Worm (Caenorhabditis elegans) whole organism, young adult: ENCODE results near the gene twk-24.
A peak's percentile ranks its signal among the peaks of the same experiment; 100 is the strongest.

Experiments
- B0019.2 ChIP-seq: fragments of 200-800 bp; sonication (Bioruptor generic); conservative IDR thresholded peaks from 2 replicates; pipeline ENCODE4 v1.3.6; 2022; ENCODE audit warnings: missing genetic modification reagents, missing genetic modification characterization, missing compliant biosample characterization
- C06A6.2 ChIP-seq: fragments of 200-800 bp; sonication (Bioruptor generic); conservative IDR thresholded peaks from 2 replicates; pipeline ENCODE4 v1.3.6; 2022; ENCODE audit warnings: missing genetic modification characterization, missing compliant biosample characterization
- F10E7.11 ChIP-seq: sonication (generic microtip); optimal IDR thresholded peaks from 2 replicates; lab custom pipeline; 2017; ENCODE audit warnings: mild to moderate bottlenecking, missing genetic modification characterization, moderate library complexity, missing compliant biosample characterization
- F37B4.10 ChIP-seq: fragments of 200-800 bp; sonication (Bioruptor generic); IDR thresholded peaks from 2 replicates; pipeline ENCODE4 v1.3.6; 2022; ENCODE audit warnings: missing genetic modification characterization, missing compliant biosample characterization
- K12H6.12 ChIP-seq: fragments of 200-800 bp; sonication (Bioruptor generic); optimal IDR thresholded peaks from 2 replicates; lab custom pipeline; 2018; ENCODE audit warnings: mild to moderate bottlenecking, missing genetic modification characterization, missing compliant biosample characterization
- T07F8.4 ChIP-seq: sonication (generic microtip); optimal IDR thresholded peaks from 2 replicates; lab custom pipeline; 2016; ENCODE audit warnings: mild to moderate bottlenecking, missing genetic modification characterization, moderate library complexity, missing compliant biosample characterization
- Y67H2A.10 ChIP-seq: fragments of 200-800 bp; sonication (Bioruptor generic); conservative IDR thresholded peaks from 2 replicates; pipeline ENCODE4 v1.3.6; 2022; ENCODE audit warnings: missing genetic modification reagents, missing genetic modification characterization, missing compliant biosample characterization
- Y79H2A.3 ChIP-seq: fragments of 200-800 bp; sonication (Bioruptor generic); conservative IDR thresholded peaks from 2 replicates; pipeline ENCODE4 v1.3.6; 2022; ENCODE audit warnings: missing genetic modification reagents, missing genetic modification characterization, missing compliant biosample characterization
- Y95B8A.8 ChIP-seq: fragments of 200-800 bp; sonication (Bioruptor generic); IDR thresholded peaks from 2 replicates; pipeline ENCODE4 v1.3.6; 2022; ENCODE audit warnings: missing genetic modification reagents, missing genetic modification characterization, missing compliant biosample characterization
- atf-7 ChIP-seq: sonication (generic microtip); optimal IDR thresholded peaks from 2 replicates; lab custom pipeline; 2017; ENCODE audit warnings: mild to moderate bottlenecking, missing genetic modification characterization, missing compliant biosample characterization
- attf-3 ChIP-seq: fragments of 200-800 bp; sonication (Bioruptor generic); conservative IDR thresholded peaks from 2 replicates; pipeline ENCODE4 v1.3.6; 2022; ENCODE audit warnings: missing genetic modification reagents, missing genetic modification characterization, missing compliant biosample characterization
- ccch-3 ChIP-seq: fragments of 200-800 bp; sonication (Bioruptor generic); optimal IDR thresholded peaks from 2 replicates; lab custom pipeline; 2018; ENCODE audit warnings: mild to moderate bottlenecking, missing genetic modification characterization, missing compliant biosample characterization
- cebp-2 ChIP-seq: fragments of 200-800 bp; sonication (Bioruptor generic); IDR thresholded peaks from 2 replicates; pipeline ENCODE4 v1.3.6; 2022; ENCODE audit warnings: missing genetic modification characterization, missing compliant biosample characterization
- ceh-91 ChIP-seq: fragments of 200-800 bp; sonication (Bioruptor generic); IDR thresholded peaks from 2 replicates; pipeline ENCODE4 v1.3.6; 2022; ENCODE audit warnings: missing genetic modification reagents, missing genetic modification characterization, missing compliant biosample characterization
- chd-7 ChIP-seq: sonication (generic microtip); optimal IDR thresholded peaks from 2 replicates; lab custom pipeline; 2016; ENCODE audit warnings: mild to moderate bottlenecking, missing genetic modification characterization, moderate library complexity, missing compliant biosample characterization
- dpl-1 ChIP-seq: fragments of 150-350 bp; optimal IDR thresholded peaks from 2 replicates; lab custom pipeline; 2014; ENCODE audit warnings: missing biosample characterization, missing genetic modification reagents, missing genetic modification characterization
- efl-1 ChIP-seq: fragments of 150-350 bp; optimal IDR thresholded peaks from 2 replicates; lab custom pipeline; 2014; ENCODE audit warnings: missing biosample characterization, missing genetic modification reagents, missing genetic modification characterization
- egl-44 ChIP-seq: fragments of 200-800 bp; sonication (Bioruptor generic); IDR thresholded peaks from 2 replicates; pipeline ENCODE4 v1.3.6; 2022; ENCODE audit warnings: missing genetic modification reagents, missing genetic modification characterization, missing compliant biosample characterization
- fkh-3 ChIP-seq: sonication (generic microtip); optimal IDR thresholded peaks from 2 replicates; lab custom pipeline; 2016; ENCODE audit warnings: mild to moderate bottlenecking, missing genetic modification characterization, missing compliant biosample characterization
- hlh-12 ChIP-seq: sonication (generic microtip); optimal IDR thresholded peaks from 2 replicates; lab custom pipeline; 2016; ENCODE audit warnings: missing genetic modification characterization, missing compliant biosample characterization
- hmg-20 ChIP-seq: fragments of 200-800 bp; sonication (Bioruptor generic); IDR thresholded peaks from 2 replicates; pipeline ENCODE4 v1.3.6; 2022; ENCODE audit warnings: missing genetic modification reagents, missing genetic modification characterization, missing compliant biosample characterization
- hrde-1 ChIP-seq: sonication (generic microtip); optimal IDR thresholded peaks from 2 replicates; lab custom pipeline; 2016; ENCODE audit warnings: missing genetic modification characterization, mild to moderate bottlenecking, missing compliant biosample characterization, moderate library complexity, missing genotype, missing genetic modification reagents, borderline replicate concordance
- hsf-1 ChIP-seq: fragments of 200-800 bp; sonication (Bioruptor generic); IDR thresholded peaks from 2 replicates; pipeline ENCODE4 v1.3.6; 2022; ENCODE audit warnings: missing genetic modification reagents, missing genetic modification characterization, missing compliant biosample characterization
- lin-35 ChIP-seq, 3 experiments: fragments of 150-350 bp in 2 of 3; sonication (generic microtip) in 1 of 3; optimal IDR thresholded peaks; 2 replicates each; lab custom pipeline; 2014 to 2018; ENCODE audit warnings: missing biosample characterization in 3 of 3, missing genetic modification characterization in 3 of 3, missing genetic modification reagents in 3 of 3
- madf-3 ChIP-seq: fragments of 200-800 bp; sonication (Bioruptor generic); IDR thresholded peaks from 2 replicates; pipeline ENCODE4 v1.3.6; 2022; ENCODE audit warnings: missing genetic modification reagents, missing genetic modification characterization, missing compliant biosample characterization
- madf-6 ChIP-seq: fragments of 200-800 bp; sonication (Bioruptor generic); IDR thresholded peaks from 2 replicates; pipeline ENCODE4 v1.3.6; 2022; ENCODE audit warnings: missing genetic modification reagents, missing genetic modification characterization, missing compliant biosample characterization
- mcd-1 ChIP-seq: fragments of 200-800 bp; sonication (Bioruptor generic); IDR thresholded peaks from 2 replicates; pipeline ENCODE4 v1.3.6; 2022; ENCODE audit warnings: missing genetic modification reagents, missing genetic modification characterization, missing compliant biosample characterization
- nfya-1 ChIP-seq: sonication (generic microtip); optimal IDR thresholded peaks from 2 replicates; lab custom pipeline; 2017; ENCODE audit warnings: antibody characterized with exemption, missing compliant biosample characterization, missing genetic modification characterization, borderline replicate concordance; ENCODE audit not compliant: insufficient read depth
- nfya-2 ChIP-seq: fragments of 200-800 bp; sonication (Bioruptor generic); IDR thresholded peaks from 2 replicates; pipeline ENCODE4 v1.3.6; 2022; ENCODE audit warnings: missing genetic modification reagents, missing genetic modification characterization, missing compliant biosample characterization
- nfyb-1 ChIP-seq: fragments of 200-800 bp; sonication (Bioruptor generic); IDR thresholded peaks from 2 replicates; pipeline ENCODE4 v1.3.6; 2022; ENCODE audit warnings: missing genetic modification reagents, missing genetic modification characterization, missing compliant biosample characterization
- nhr-179 ChIP-seq: sonication (generic microtip); optimal IDR thresholded peaks from 2 replicates; lab custom pipeline; 2016; ENCODE audit warnings: mild to moderate bottlenecking, missing genetic modification characterization, missing compliant biosample characterization
- pbrm-1 ChIP-seq: fragments of 200-800 bp; sonication (Bioruptor generic); IDR thresholded peaks from 2 replicates; pipeline ENCODE4 v1.3.6; 2022; ENCODE audit warnings: missing genetic modification reagents, missing genetic modification characterization, missing compliant biosample characterization
- rec-8 ChIP-seq, 2 experiments: sonication (generic microtip); optimal IDR thresholded peaks; 2 replicates each; lab custom pipeline; 2016; ENCODE audit warnings: mild to moderate bottlenecking in 2 of 2, missing genetic modification characterization in 2 of 2, missing genetic modification reagents in 2 of 2, missing genotype in 2 of 2, missing biosample characterization in 1 of 2, missing compliant biosample characterization in 1 of 2, moderate library complexity in 1 of 2
- snpc-1.3 ChIP-seq: sonication (generic microtip); optimal IDR thresholded peaks from 2 replicates; lab custom pipeline; 2017; ENCODE audit warnings: missing genetic modification characterization, mild to moderate bottlenecking, missing compliant biosample characterization, antibody characterized with exemption, moderate library complexity, missing genotype, missing genetic modification reagents; ENCODE audit not compliant: insufficient read depth
- snpc-3.4 ChIP-seq: sonication (generic microtip); optimal IDR thresholded peaks from 2 replicates; lab custom pipeline; 2017; ENCODE audit warnings: missing genetic modification characterization, mild to moderate bottlenecking, missing compliant biosample characterization, antibody characterized with exemption, moderate library complexity, missing genotype, missing genetic modification reagents
- tbp1 ChIP-seq: fragments of 200-800 bp; sonication (Bioruptor generic); optimal IDR thresholded peaks from 2 replicates; lab custom pipeline; 2018; ENCODE audit warnings: mild to moderate bottlenecking, missing genetic modification characterization, missing compliant biosample characterization
- tlf-1 ChIP-seq: fragments of 200-800 bp; sonication (Bioruptor generic); optimal IDR thresholded peaks from 2 replicates; lab custom pipeline; 2018; ENCODE audit warnings: mild to moderate bottlenecking, missing genetic modification characterization, missing compliant biosample characterization
- xnd-1 ChIP-seq: sonication (generic microtip); optimal IDR thresholded peaks from 2 replicates; lab custom pipeline; 2016; ENCODE audit warnings: missing genotype, missing genetic modification reagents, missing genetic modification characterization, missing compliant biosample characterization
- ztf-25 ChIP-seq: fragments of 200-800 bp; sonication (Bioruptor generic); IDR thresholded peaks from 2 replicates; pipeline ENCODE4 v1.3.6; 2022; ENCODE audit warnings: missing genetic modification reagents, missing genetic modification characterization, missing compliant biosample characterization
- ztf-28 ChIP-seq: fragments of 200-800 bp; sonication (Bioruptor generic); IDR thresholded peaks from 2 replicates; pipeline ENCODE4 v1.3.6; 2022; ENCODE audit warnings: missing genetic modification reagents, missing genetic modification characterization, missing compliant biosample characterization

twk-24 gene

ce11 chrV:12275714-12276113 is 6.6 kb upstream of the twk-24 start:
- no peak for TF ChIP-seq C06A6.2 (GFP tag; lab: Robert Waterston, UW)
- TF ChIP-seq lin-35 (GFP tag; optimal IDR thresholded peaks at IDR 0.05; lab: Kevin White, UChicago): peak in 1 of 3 experiments; percentile 4
- 0 out of 2 replicates have a peak, but pooled peaks have one; percentile 44 for TF ChIP-seq madf-3 (GFP tag; lab: Robert Waterston, UW)
- TF ChIP-seq ztf-25 (GFP tag; lab: Robert Waterston, UW): no peak
- no peak for TF ChIP-seq dpl-1 (GFP tag; lab: Kevin White, UChicago)
- TF ChIP-seq Y79H2A.3: 0 out of 2 replicates have a peak, but pooled peaks have one; percentile 43
- no peak for TF ChIP-seq chd-7
- no peak for TF ChIP-seq cebp-2
- TF ChIP-seq hlh-12 (tag; lab: Kevin White, UChicago): no peak
- TF ChIP-seq xnd-1 (tag; lab: Kevin White, UChicago): no peak
- 0 out of 2 replicates have a peak, but pooled peaks have one; percentile 20 for TF ChIP-seq attf-3
- TF ChIP-seq hmg-20 (GFP tag; lab: Robert Waterston, UW): no peak
- no peak for TF ChIP-seq ceh-91 (GFP tag; lab: Robert Waterston, UW)
- no peak for TF ChIP-seq nfyb-1
- TF ChIP-seq snpc-1.3 (tag; lab: Kevin White, UChicago): no peak
- 0 out of 2 replicates have a peak, but pooled peaks have one; percentile 44 for TF ChIP-seq nfya-2 (GFP tag; lab: Robert Waterston, UW)
- TF ChIP-seq F37B4.10 (GFP tag; lab: Robert Waterston, UW): no peak
- no peak for TF ChIP-seq Y95B8A.8
- TF ChIP-seq atf-7: no peak
- peak; percentile 67 for TF ChIP-seq hrde-1 (tag; lab: Kevin White, UChicago)
- TF ChIP-seq ztf-28 (GFP tag; lab: Robert Waterston, UW): 0 out of 2 replicates have a peak, but pooled peaks have one; percentile 9
- no peak for TF ChIP-seq F10E7.11
- no peak for TF ChIP-seq fkh-3 (tag; lab: Kevin White, UChicago)
- TF ChIP-seq ccch-3 (GFP tag; lab: Kevin White, UChicago): no peak

- TF ChIP-seq Y67H2A.10 (no peak), hmg-20 (GFP tag; lab: Robert Waterston, UW) (no peak), dpl-1 (GFP tag; lab: Kevin White, UChicago) (peak; percentile 21), egl-44 (no peak), madf-6 (GFP tag; lab: Robert Waterston, UW) (0 out of 2 replicates have a peak, but pooled peaks have one; percentile 19), mcd-1 (GFP tag; lab: Robert Waterston, UW) (peak; percentile 61; the same call in 1 of the 2 replicates), hrde-1 (tag; lab: Kevin White, UChicago) (no peak), rec-8 (tag; optimal IDR thresholded peaks at IDR 0.05; lab: Kevin White, UChicago) (no peak), nfya-1 (tag; lab: Kevin White, UChicago) (no peak), efl-1 (peak; percentile 67)
These were observed 2.4 kb upstream of the twk-24 start, which contains the start of the genes tsfm-1 and capg-2 for ce11 chrV:12271495-12271894. Gene tsfm-1, minus strand, starts transcription at chrV:12271551. Gene capg-2, plus strand, starts transcription at chrV:12271873.

- TF ChIP-seq ztf-28 (GFP tag; lab: Robert Waterston, UW) (no peak), B0019.2 (GFP tag; lab: Robert Waterston, UW) (no peak), tlf-1 (GFP tag; lab: Kevin White, UChicago) (no peak), ztf-25 (GFP tag; lab: Robert Waterston, UW) (no peak), F37B4.10 (GFP tag; lab: Robert Waterston, UW) (no peak), K12H6.12 (no peak), tbp1 (no peak), madf-3 (GFP tag; lab: Robert Waterston, UW) (no peak), fkh-3 (tag; lab: Kevin White, UChicago) (no peak), snpc-3.4 (tag; lab: Kevin White, UChicago) (no peak), pbrm-1 (GFP tag; lab: Robert Waterston, UW) (no peak), T07F8.4 (tag; lab: Kevin White, UChicago) (no peak), hsf-1 (GFP tag; lab: Robert Waterston, UW) (no peak), attf-3 (no peak), nhr-179 (no peak)
These were observed 5.4 kb downstream of the twk-24 start, which contains the start of gene ssp-35 for ce11 chrV:12263723-12264122. Gene ssp-35, minus strand, starts transcription at chrV:12263823.
